Worm (Caenorhabditis elegans): ENCODE measurements around the gene F31D4.2.

DNA sequence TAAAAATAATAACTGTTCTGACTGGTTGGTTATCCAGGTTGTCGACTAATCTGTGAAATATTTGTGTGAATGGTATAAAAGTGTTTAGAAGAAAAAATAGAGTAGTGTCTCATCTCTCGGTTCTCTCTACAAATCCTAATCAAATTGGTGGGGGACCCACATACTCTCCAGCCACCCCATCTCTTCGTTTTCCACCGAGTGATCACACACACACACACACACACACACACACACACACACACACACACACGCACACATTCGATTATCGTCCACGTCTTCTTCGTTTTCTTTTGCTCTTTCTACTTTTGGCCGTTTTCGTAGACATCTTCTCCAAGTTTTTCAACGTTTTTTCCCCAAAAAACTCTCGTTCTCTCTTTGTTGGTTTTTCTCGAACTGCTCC lies 27.8 kb upstream of the F31D4.2 start:
- TF ChIP-seq aly-1 (tag; optimal IDR thresholded peaks at IDR 0.05), result no peak
- TF ChIP-seq hmbx-1 (tag; optimal IDR thresholded peaks at IDR 0.05), result no peak
- no peak for TF ChIP-seq flt-1 (GFP tag; IDR thresholded peaks at IDR 0.05)
- no peak for TF ChIP-seq ama-1 (optimal IDR thresholded peaks at IDR 0.05)
- TF ChIP-seq sea-1 (GFP tag; conservative IDR thresholded peaks at IDR 0.05), result no peak
- no peak for TF ChIP-seq scrt-1 (GFP tag; IDR thresholded peaks at IDR 0.05)
- no peak for TF ChIP-seq F13C5.2 (tag; optimal IDR thresholded peaks at IDR 0.05)
- TF ChIP-seq tbx-11 (GFP tag; IDR thresholded peaks at IDR 0.05), result no peak
- TF ChIP-seq tra-4 (tag; optimal IDR thresholded peaks at IDR 0.05), result no peak
- TF ChIP-seq hmg-4 (GFP tag; optimal IDR thresholded peaks at IDR 0.05), result no peak
- no peak for TF ChIP-seq ceh-36 (tag; optimal IDR thresholded peaks at IDR 0.05)
- TF ChIP-seq hnd-1 (tag; optimal IDR thresholded peaks at IDR 0.05), result no peak
- no peak for TF ChIP-seq ceh-13 (GFP tag; optimal IDR thresholded peaks at IDR 0.05)
- no peak for TF ChIP-seq pes-1 (GFP tag; IDR thresholded peaks at IDR 0.05)

Measured in whole organism, early embryonic.